Worm (Caenorhabditis elegans) whole organism, L3 larva: ENCODE measurements around the gene F54F12.1.

ENCODE experiments used
- R02D3.7 ChIP-seq: fragments of 150-350 bp; optimal IDR thresholded peaks from 2 replicates; lab custom pipeline; 2014; ENCODE audit warnings: missing biosample characterization, missing genetic modification characterization
- ZK546.5 ChIP-seq: sonication (generic microtip); optimal IDR thresholded peaks from 2 replicates; lab custom pipeline; 2017; ENCODE audit warnings: missing biosample characterization, missing genetic modification characterization
- aly-2 ChIP-seq: fragments of 150-350 bp; optimal IDR thresholded peaks from 2 replicates; lab custom pipeline; 2014; ENCODE audit warnings: missing biosample characterization, missing genetic modification characterization
- ama-1 ChIP-seq: fragments of 150-350 bp; optimal IDR thresholded peaks from 2 replicates; lab custom pipeline; 2018
- ceh-16 ChIP-seq: sonication (generic microtip); optimal IDR thresholded peaks from 2 replicates; lab custom pipeline; 2017; ENCODE audit warnings: missing biosample characterization, missing genetic modification characterization
- ceh-28 ChIP-seq: fragments of 150-350 bp; optimal IDR thresholded peaks from 2 replicates; lab custom pipeline; 2014; ENCODE audit warnings: missing biosample characterization, missing genetic modification reagents, missing genetic modification characterization
- ceh-82 ChIP-seq: fragments of 150-350 bp; optimal IDR thresholded peaks from 2 replicates; lab custom pipeline; 2014; ENCODE audit warnings: missing biosample characterization, missing genetic modification characterization
- ceh-9 ChIP-seq: sonication (generic microtip); optimal IDR thresholded peaks from 2 replicates; lab custom pipeline; 2018; ENCODE audit warnings: missing biosample characterization, missing genetic modification characterization
- daf-12 ChIP-seq: fragments of 150-350 bp; optimal IDR thresholded peaks from 2 replicates; lab custom pipeline; 2014; ENCODE audit warnings: missing biosample characterization, missing genetic modification reagents, missing genetic modification characterization
- egl-27 ChIP-seq: sonication (generic microtip); optimal IDR thresholded peaks from 4 replicates; lab custom pipeline; 2017; ENCODE audit warnings: missing biosample characterization, missing genetic modification reagents, missing genetic modification characterization
- egl-5 ChIP-seq: fragments of 150-350 bp; optimal IDR thresholded peaks from 2 replicates; lab custom pipeline; 2017; ENCODE audit warnings: missing biosample characterization, missing genetic modification reagents, missing genetic modification characterization, inconsistent platforms
- elt-1 ChIP-seq: fragments of 150-350 bp; optimal IDR thresholded peaks from 2 replicates; lab custom pipeline; 2014; ENCODE audit warnings: missing biosample characterization, missing genetic modification characterization
- elt-2 ChIP-seq: sonication (generic microtip); optimal IDR thresholded peaks from 2 replicates; lab custom pipeline; 2016; ENCODE audit warnings: missing genetic modification reagents, mild to moderate bottlenecking, missing genetic modification characterization, missing compliant biosample characterization
- elt-3 ChIP-seq, 3 experiments: fragments of 150-350 bp in 1 of 3; sonication (generic microtip) in 2 of 3; optimal IDR thresholded peaks; 2 replicates in 2 of 3; 4 replicates in 1 of 3; lab custom pipeline; 2014 to 2017; ENCODE audit warnings: missing biosample characterization in 3 of 3, missing genetic modification characterization in 3 of 3
- eor-1 ChIP-seq, 2 experiments: fragments of 150-350 bp; optimal IDR thresholded peaks; 2 replicates each; lab custom pipeline; 2014 to 2018; ENCODE audit warnings: missing biosample characterization in 2 of 2, missing genetic modification characterization in 2 of 2
- fkh-10 ChIP-seq: sonication (generic microtip); optimal IDR thresholded peaks from 2 replicates; lab custom pipeline; 2017; ENCODE audit warnings: missing biosample characterization, missing genetic modification reagents, missing genetic modification characterization
- fkh-2 ChIP-seq: fragments of 150-350 bp; optimal IDR thresholded peaks from 2 replicates; lab custom pipeline; 2014; ENCODE audit warnings: missing biosample characterization, missing genetic modification reagents, missing genetic modification characterization
- fos-1 ChIP-seq: fragments of 150-350 bp; optimal IDR thresholded peaks from 2 replicates; lab custom pipeline; 2014; ENCODE audit warnings: missing biosample characterization, missing genetic modification characterization
- hmg-11 ChIP-seq: sonication (generic microtip); optimal IDR thresholded peaks from 2 replicates; lab custom pipeline; 2016; ENCODE audit warnings: missing genetic modification characterization, missing compliant biosample characterization
- jun-1 ChIP-seq: fragments of 150-350 bp; optimal IDR thresholded peaks from 2 replicates; lab custom pipeline; 2014; ENCODE audit warnings: missing biosample characterization, missing genetic modification reagents, missing genetic modification characterization
- lin-15B ChIP-seq: fragments of 150-350 bp; optimal IDR thresholded peaks from 2 replicates; lab custom pipeline; 2014; ENCODE audit warnings: missing biosample characterization, missing genetic modification characterization
- lin-39 ChIP-seq: fragments of 150-350 bp; optimal IDR thresholded peaks from 2 replicates; lab custom pipeline; 2018; ENCODE audit warnings: missing biosample characterization, missing genetic modification reagents, missing genetic modification characterization
- lsy-12 ChIP-seq: sonication (generic microtip); optimal IDR thresholded peaks from 2 replicates; lab custom pipeline; 2016; ENCODE audit warnings: mild to moderate bottlenecking, missing genetic modification characterization, missing compliant biosample characterization
- mml-1 ChIP-seq: fragments of 150-350 bp; sonication (generic microtip); optimal IDR thresholded peaks from 3 replicates; lab custom pipeline; 2014; ENCODE audit warnings: missing biosample characterization, missing genetic modification characterization
- nfya-1 ChIP-seq: sonication (generic microtip); optimal IDR thresholded peaks from 2 replicates; lab custom pipeline; 2017; ENCODE audit warnings: missing genetic modification characterization, mild to moderate bottlenecking, missing compliant biosample characterization, antibody characterized with exemption, moderate library complexity; ENCODE audit not compliant: insufficient read depth
- nhr-11 ChIP-seq: fragments of 150-350 bp; optimal IDR thresholded peaks from 2 replicates; lab custom pipeline; 2014; ENCODE audit warnings: missing biosample characterization, missing genetic modification characterization
- nhr-12 ChIP-seq: fragments of 150-350 bp; optimal IDR thresholded peaks from 2 replicates; lab custom pipeline; 2014; ENCODE audit warnings: missing biosample characterization, missing genetic modification characterization
- nhr-23 ChIP-seq: fragments of 150-350 bp; optimal IDR thresholded peaks from 2 replicates; lab custom pipeline; 2014; ENCODE audit warnings: missing biosample characterization, missing genetic modification reagents, missing genetic modification characterization
- nhr-237 ChIP-seq: fragments of 150-350 bp; optimal IDR thresholded peaks from 2 replicates; lab custom pipeline; 2014; ENCODE audit warnings: missing biosample characterization, missing genetic modification characterization
- nhr-25 ChIP-seq: sonication (generic microtip); optimal IDR thresholded peaks from 2 replicates; lab custom pipeline; 2017; ENCODE audit warnings: missing biosample characterization, missing genetic modification characterization
- nhr-28 ChIP-seq: fragments of 150-350 bp; optimal IDR thresholded peaks from 2 replicates; lab custom pipeline; 2014; ENCODE audit warnings: missing biosample characterization, missing genetic modification characterization
- nhr-43 ChIP-seq: sonication (generic microtip); optimal IDR thresholded peaks from 2 replicates; lab custom pipeline; 2016; ENCODE audit warnings: mild to moderate bottlenecking, missing genetic modification characterization, missing compliant biosample characterization; ENCODE audit not compliant: poor library complexity, severe bottlenecking
- nhr-67 ChIP-seq: fragments of 150-350 bp; optimal IDR thresholded peaks from 2 replicates; lab custom pipeline; 2014; ENCODE audit warnings: missing biosample characterization, missing genetic modification characterization
- nhr-77 ChIP-seq: fragments of 150-350 bp; optimal IDR thresholded peaks from 2 replicates; lab custom pipeline; 2014; ENCODE audit warnings: missing biosample characterization, missing genetic modification characterization
- pha-4 ChIP-seq: fragments of 150-350 bp; optimal IDR thresholded peaks from 2 replicates; lab custom pipeline; 2014; ENCODE audit warnings: missing biosample characterization, missing genetic modification reagents, missing genetic modification characterization
- pqm-1 ChIP-seq: fragments of 150-350 bp; optimal IDR thresholded peaks from 2 replicates; lab custom pipeline; 2017; ENCODE audit warnings: missing biosample characterization, missing genetic modification characterization, inconsistent platforms
- sea-2 ChIP-seq: fragments of 150-350 bp; sonication (generic microtip); optimal IDR thresholded peaks from 4 replicates; lab custom pipeline; 2014; ENCODE audit warnings: missing biosample characterization, missing genetic modification reagents, missing genetic modification characterization
- skn-1 ChIP-seq: fragments of 150-350 bp; optimal IDR thresholded peaks from 2 replicates; lab custom pipeline; 2014; ENCODE audit warnings: missing biosample characterization, missing genetic modification characterization
- snpc-4 ChIP-seq: fragments of 150-350 bp; optimal IDR thresholded peaks from 2 replicates; lab custom pipeline; 2014; ENCODE audit warnings: missing biosample characterization, missing genetic modification characterization
- tbx-2 ChIP-seq: sonication (generic microtip); optimal IDR thresholded peaks from 2 replicates; lab custom pipeline; 2016; ENCODE audit warnings: mild to moderate bottlenecking, missing genetic modification characterization, missing compliant biosample characterization
- unc-39 ChIP-seq: sonication (generic microtip); optimal IDR thresholded peaks from 4 replicates; lab custom pipeline; 2017; ENCODE audit warnings: missing biosample characterization, missing genetic modification characterization
- unc-62 ChIP-seq: fragments of 150-350 bp; sonication (generic microtip); optimal IDR thresholded peaks from 4 replicates; lab custom pipeline; 2014; ENCODE audit warnings: missing biosample characterization, missing genetic modification reagents, missing genetic modification characterization
- zag-1 ChIP-seq: fragments of 150-350 bp; optimal IDR thresholded peaks from 2 replicates; lab custom pipeline; 2014; ENCODE audit warnings: missing biosample characterization, missing genetic modification characterization
- ztf-11 ChIP-seq: fragments of 150-350 bp; optimal IDR thresholded peaks from 2 replicates; lab custom pipeline; 2014; ENCODE audit warnings: missing biosample characterization, missing genetic modification characterization
- ztf-4 ChIP-seq: fragments of 150-350 bp; optimal IDR thresholded peaks from 2 replicates; lab custom pipeline; 2014; ENCODE audit warnings: missing biosample characterization, missing genetic modification characterization

The F54F12.1 gene

DNA sequence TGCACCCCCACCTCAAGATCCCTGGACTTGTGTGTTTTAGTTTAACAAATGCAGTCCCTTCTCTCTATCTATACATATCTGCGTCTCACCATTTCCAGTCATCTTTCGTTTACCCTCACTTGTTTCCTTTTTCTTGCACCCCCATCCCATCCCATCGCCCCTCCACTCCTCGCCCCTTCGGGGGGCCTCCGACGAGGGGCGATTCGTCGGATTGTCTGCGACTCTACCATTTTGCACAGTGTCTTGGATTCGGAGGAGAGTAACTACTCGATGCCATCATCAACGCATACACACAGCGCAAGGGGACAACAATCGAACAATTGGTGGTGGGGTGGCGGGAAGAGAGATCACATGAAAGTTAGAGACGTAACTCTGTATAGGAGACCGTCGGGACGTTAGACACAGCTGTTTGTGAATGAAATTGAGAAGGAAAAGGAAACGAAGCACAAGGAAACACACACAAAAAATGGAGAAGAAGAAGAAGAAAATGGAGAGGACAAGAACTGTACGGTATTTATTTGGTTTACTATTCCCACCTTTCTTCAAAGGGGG lies 7.2 kb upstream of the F54F12.1 start (continued):
- TF ChIP-seq pha-4 (tag; lab: Kevin White, UChicago) (peak; percentile 97), tbx-2 (peak; percentile 83), eor-1 (tag; optimal IDR thresholded peaks at IDR 0.05; lab: Kevin White, UChicago) (peak; percentile 60 to 64), sea-2 (peak; percentile 6), skn-1 (tag; lab: Kevin White, UChicago) (peak; percentile 78), fos-1 (tag; lab: Kevin White, UChicago) (peak; percentile 37), unc-39 (peak; percentile 49), nhr-23 (tag; lab: Kevin White, UChicago) (peak; percentile 83), nhr-12 (tag; lab: Kevin White, UChicago) (no peak), mml-1 (tag; lab: Kevin White, UChicago) (no peak), daf-12 (tag; lab: Kevin White, UChicago) (no peak), fkh-10 (GFP tag; lab: Kevin White, UChicago) (peak; percentile 98), ztf-4 (tag; lab: Kevin White, UChicago) (peak; percentile 75), hmg-11 (tag; lab: Kevin White, UChicago) (peak; percentile 99), ZK546.5 (tag; lab: Kevin White, UChicago) (no peak), egl-5 (tag; lab: Kevin White, UChicago) (peak; percentile 97), ceh-28 (tag; lab: Kevin White, UChicago) (peak; percentile 84), nhr-25 (tag; lab: Kevin White, UChicago) (peak; percentile 90), ztf-11 (tag; lab: Kevin White, UChicago) (no peak), ama-1 (lab: Kevin White, UChicago) (peak; percentile 64)

DNA sequence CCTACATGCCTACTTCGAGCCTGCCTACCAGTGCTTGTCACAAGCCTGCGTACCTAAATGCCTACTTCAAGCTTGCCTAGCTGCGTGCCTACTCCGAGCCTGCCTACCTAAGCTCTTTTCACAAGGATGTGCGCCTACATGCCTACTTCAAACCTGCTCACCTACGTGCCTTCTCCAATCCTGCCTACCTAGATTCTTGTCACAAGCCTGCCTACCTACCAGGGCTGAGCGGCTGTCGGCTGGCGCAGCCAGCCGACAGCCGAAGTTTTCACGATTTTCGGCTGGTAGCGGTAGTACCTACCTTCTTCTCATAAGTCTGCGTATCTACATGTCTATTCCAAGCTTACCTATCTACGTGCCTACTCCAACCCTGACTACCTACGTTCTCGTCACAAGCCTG lies 6.5 kb upstream of the F54F12.1 start:
- TF ChIP-seq pqm-1 = no peak
- no peak for TF ChIP-seq unc-62 (GFP tag; lab: Kevin White, UChicago)
- no peak for TF ChIP-seq nhr-11 (tag; lab: Kevin White, UChicago)
- TF ChIP-seq elt-3 (tag; optimal IDR thresholded peaks at IDR 0.05; lab: Kevin White, UChicago) = no peak
- no peak for TF ChIP-seq nhr-77

DNA sequence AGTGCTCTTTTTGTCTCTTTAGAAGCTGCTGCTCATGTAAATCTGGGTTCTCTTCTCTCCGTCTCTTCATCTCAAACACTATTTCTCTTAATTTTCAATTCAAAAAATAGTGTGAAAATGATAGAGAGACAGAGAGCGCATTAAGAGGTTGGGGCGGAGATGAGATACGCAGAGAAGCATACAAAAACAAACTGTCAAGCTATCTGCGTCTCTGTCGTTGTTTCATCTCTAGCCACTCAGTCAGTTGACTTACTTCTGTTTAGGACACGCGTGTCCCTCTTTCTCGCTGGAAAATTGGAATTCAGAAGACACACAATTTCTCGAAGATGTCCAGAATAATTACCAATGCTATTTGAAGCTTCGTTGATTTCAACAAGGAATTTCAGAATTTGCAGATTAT lies 5.9 kb upstream of the F54F12.1 start:
- TF ChIP-seq tbx-2 = peak; percentile 72
- peak; percentile 63 for TF ChIP-seq snpc-4 (tag; lab: Kevin White, UChicago)
- no peak for TF ChIP-seq daf-12 (tag; lab: Kevin White, UChicago)
- peak; percentile 63 for TF ChIP-seq ztf-4 (tag; lab: Kevin White, UChicago)
- peak; percentile 92 for TF ChIP-seq nhr-25 (tag; lab: Kevin White, UChicago)
- TF ChIP-seq eor-1 (tag; optimal IDR thresholded peaks at IDR 0.05; lab: Kevin White, UChicago) = peak in 1 of 2 experiments; percentile 77
- peak; percentile 54 for TF ChIP-seq unc-62 (GFP tag; lab: Kevin White, UChicago)
- no peak for TF ChIP-seq ceh-9 (tag; lab: Kevin White, UChicago)
- TF ChIP-seq aly-2 (tag; lab: Kevin White, UChicago) = no peak
- no peak for TF ChIP-seq nhr-12 (tag; lab: Kevin White, UChicago)
- peak; percentile 71 for TF ChIP-seq sea-2
- peak; percentile 77 for TF ChIP-seq lin-15B (tag; lab: Kevin White, UChicago)
- TF ChIP-seq zag-1 (tag; lab: Kevin White, UChicago) = peak; percentile 69
- TF ChIP-seq mml-1 (tag; lab: Kevin White, UChicago) = no peak
- TF ChIP-seq fkh-10 (GFP tag; lab: Kevin White, UChicago) = peak; percentile 95
- TF ChIP-seq pqm-1 = peak; percentile 73
- peak; percentile 72 for TF ChIP-seq fkh-2
- TF ChIP-seq lsy-12 = peak; percentile 85
- TF ChIP-seq egl-27 (tag; lab: Kevin White, UChicago) = peak; percentile 87
- TF ChIP-seq ceh-28 (tag; lab: Kevin White, UChicago) = peak; percentile 89
- peak; percentile 96 for TF ChIP-seq pha-4 (tag; lab: Kevin White, UChicago)
- peak; percentile 84 for TF ChIP-seq nhr-43
- no peak for TF ChIP-seq nhr-28 (tag; lab: Kevin White, UChicago)
- no peak for TF ChIP-seq fos-1 (tag; lab: Kevin White, UChicago)
- TF ChIP-seq lin-39 (tag; lab: Kevin White, UChicago) = peak; percentile 92
- no peak for TF ChIP-seq elt-3 (tag; optimal IDR thresholded peaks at IDR 0.05; lab: Kevin White, UChicago)
- TF ChIP-seq unc-39 = no peak
- peak; percentile 82 for TF ChIP-seq hmg-11 (tag; lab: Kevin White, UChicago)
- TF ChIP-seq nfya-1 (tag; lab: Kevin White, UChicago) = peak; percentile 97
- no peak for TF ChIP-seq ZK546.5 (tag; lab: Kevin White, UChicago)
- TF ChIP-seq skn-1 (tag; lab: Kevin White, UChicago) = peak; percentile 78
- no peak for TF ChIP-seq nhr-237 (tag; lab: Kevin White, UChicago)
- peak; percentile 81 for TF ChIP-seq egl-5 (tag; lab: Kevin White, UChicago)
- TF ChIP-seq ceh-16 = no peak
- TF ChIP-seq ceh-82 (tag; lab: Kevin White, UChicago) = peak; percentile 80
- TF ChIP-seq nhr-23 (tag; lab: Kevin White, UChicago) = peak; percentile 96
- TF ChIP-seq nhr-11 (tag; lab: Kevin White, UChicago) = peak; percentile 86
- peak; percentile 5 for TF ChIP-seq elt-1 (tag; lab: Kevin White, UChicago)
- peak; percentile 75 for TF ChIP-seq elt-2 (tag; lab: Kevin White, UChicago)
- peak; percentile 86 for TF ChIP-seq jun-1 (tag; lab: Kevin White, UChicago)
- TF ChIP-seq nhr-67 (tag; lab: Kevin White, UChicago) = no peak
- TF ChIP-seq R02D3.7 (tag; lab: Kevin White, UChicago) = peak; percentile 68
- TF ChIP-seq ama-1 (lab: Kevin White, UChicago) = peak; percentile 96
- no peak for TF ChIP-seq ztf-11 (tag; lab: Kevin White, UChicago)
